Fruit fly (Drosophila melanogaster) whole organism, larva: ENCODE measurements around the gene CG18748.

ENCODE experiments used
- noc ChIP-seq: fragments of 200-800 bp; sonication (Bioruptor generic); optimal IDR thresholded peaks from 3 replicates; lab custom pipeline; 2019; ENCODE audit warnings: missing biosample characterization, mild to moderate bottlenecking, missing genetic modification characterization, moderate library complexity

The CG18748 gene

DNA sequence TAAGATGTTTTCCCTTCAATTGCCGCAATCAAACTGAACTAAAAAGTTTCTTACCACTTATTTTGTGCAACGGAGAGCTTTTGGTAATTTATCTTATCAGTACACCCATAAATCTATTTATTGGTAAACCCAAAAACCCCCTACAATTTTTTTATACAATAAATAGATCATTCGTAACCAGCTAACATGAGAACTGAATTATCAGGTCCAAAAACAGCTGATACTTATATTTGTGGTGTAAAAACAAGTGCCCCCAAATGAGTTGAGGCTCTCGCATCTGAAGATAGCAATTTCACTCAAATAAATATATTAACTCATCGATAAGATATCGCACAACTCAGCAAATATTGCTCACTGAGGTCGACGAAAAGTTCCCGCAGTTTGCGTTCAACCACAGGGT lies at the start of gene CG18748:
Gene CG18748 (minus strand): TSS at position 25 of the 400 bp plus-strand sequence.
- peak; percentile 20 for TF ChIP-seq noc (tag; lab: Kevin White, UChicago)

dm6 chr3R:7821559-7821958 lies 33.8 kb upstream of the CG18748 start:
- TF ChIP-seq noc (tag; lab: Kevin White, UChicago), result no peak

- no peak for TF ChIP-seq noc (tag; lab: Kevin White, UChicago)
Measured at dm6 chr3R:7813981-7814529, 26.3 kb upstream of the CG18748 start, which contains the start of gene CG34384. CG34384 (plus strand) TSS chr3R:7814361.

- no peak for TF ChIP-seq noc (tag; lab: Kevin White, UChicago)
Measured at dm6 chr3R:7813518-7813917, 25.8 kb upstream of the CG18748 start.

DNA sequence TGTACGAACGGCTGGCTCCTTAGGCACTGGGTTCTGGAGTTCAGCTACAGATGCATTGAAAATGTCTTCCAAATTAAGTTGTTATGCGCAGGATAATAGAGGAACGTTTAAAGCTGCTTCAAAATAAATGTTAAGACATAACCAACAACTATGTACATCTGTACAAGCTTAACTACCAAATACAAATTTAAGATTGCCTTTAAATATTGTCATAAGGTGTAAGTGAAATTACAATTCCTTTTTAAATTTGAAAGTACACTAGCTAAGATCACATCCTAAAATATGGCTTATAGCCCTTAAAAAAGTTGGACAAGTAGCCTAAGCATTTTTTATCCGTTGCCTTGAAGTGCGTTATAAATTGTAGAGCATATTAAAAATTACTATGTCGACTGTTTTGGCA lies 23.8 kb upstream of the CG18748 start, which contains the start of gene CG31473:
Gene CG31473 (plus strand): TSS at position 301 of the 400 bp plus-strand sequence.
- TF ChIP-seq noc (tag; lab: Kevin White, UChicago), result no peak

- no peak for TF ChIP-seq noc (tag; lab: Kevin White, UChicago)
Measured at dm6 chr3R:7809662-7810621, 22.2 kb upstream of the CG18748 start, which contains the start of the genes CG2993 and sgll. CG2993 (minus strand) TSS chr3R:7810014. sgll (plus strand) TSS chr3R:7810532.

DNA sequence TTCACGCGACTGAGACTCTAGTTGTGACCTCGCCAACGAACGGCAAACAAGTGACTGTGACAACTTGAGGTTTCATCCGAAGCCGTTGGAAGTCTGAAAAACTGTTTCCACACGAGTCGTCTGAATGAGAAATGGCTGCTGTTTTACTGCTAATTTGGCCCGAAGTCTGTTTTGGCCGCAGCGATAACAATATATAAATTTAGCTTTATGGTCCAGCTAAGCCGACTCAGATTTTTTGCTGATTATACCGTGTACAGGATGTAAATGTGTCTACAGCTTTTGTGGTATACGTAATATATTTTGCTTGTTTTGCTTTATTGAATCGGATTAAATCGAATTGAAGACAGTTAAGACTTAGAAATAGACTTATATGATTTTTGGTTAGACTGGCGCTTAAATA lies 16.6 kb upstream of the CG18748 start, which contains the start of gene CG18268:
Gene CG18268 (minus strand): TSS at position 101 of the 400 bp plus-strand sequence.
- peak; percentile 36 for TF ChIP-seq noc (tag; lab: Kevin White, UChicago)

- TF ChIP-seq noc (tag; lab: Kevin White, UChicago), result no peak
Measured at dm6 chr3R:7802693-7803092, 15.0 kb upstream of the CG18748 start, which contains the start of gene CG3014. CG3014 (minus strand) TSS chr3R:7802793.

- TF ChIP-seq noc (tag; lab: Kevin White, UChicago), result peak; percentile 19
Measured at dm6 chr3R:7798525-7798924, 10.8 kb upstream of the CG18748 start, which contains the start of gene CG18744. CG18744 (minus strand) TSS chr3R:7798771.

DNA sequence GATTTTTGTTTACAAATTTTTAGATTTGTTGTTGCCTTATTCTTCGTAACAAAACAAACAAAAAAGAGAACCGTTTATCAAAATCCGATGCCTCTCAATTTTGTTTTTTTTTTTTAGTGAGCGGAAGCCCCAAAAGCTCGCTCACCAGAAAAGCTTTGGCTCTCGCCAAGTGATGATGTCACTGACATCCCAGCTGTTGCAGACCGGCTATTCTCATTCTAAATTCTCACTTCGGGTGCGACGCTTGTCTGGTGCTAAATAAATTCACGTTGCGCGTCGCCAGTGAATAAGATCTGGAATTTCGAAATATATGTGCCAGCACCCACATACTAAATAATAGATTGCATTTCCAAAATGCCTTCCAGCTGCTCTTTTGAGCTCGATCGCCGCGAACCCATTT lies 6.1 kb upstream of the CG18748 start, which contains the start of gene CG2641:
Gene CG2641 (plus strand): TSS at position 215 of the 400 bp plus-strand sequence.
- peak; percentile 17 for TF ChIP-seq noc (tag; lab: Kevin White, UChicago)

- TF ChIP-seq noc (tag; lab: Kevin White, UChicago), result peak; percentile 44
Measured at dm6 chr3R:7790583-7791034, 2.9 kb upstream of the CG18748 start, which contains the start of gene CG10086. CG10086 (plus strand) TSS chr3R:7790633.

DNA sequence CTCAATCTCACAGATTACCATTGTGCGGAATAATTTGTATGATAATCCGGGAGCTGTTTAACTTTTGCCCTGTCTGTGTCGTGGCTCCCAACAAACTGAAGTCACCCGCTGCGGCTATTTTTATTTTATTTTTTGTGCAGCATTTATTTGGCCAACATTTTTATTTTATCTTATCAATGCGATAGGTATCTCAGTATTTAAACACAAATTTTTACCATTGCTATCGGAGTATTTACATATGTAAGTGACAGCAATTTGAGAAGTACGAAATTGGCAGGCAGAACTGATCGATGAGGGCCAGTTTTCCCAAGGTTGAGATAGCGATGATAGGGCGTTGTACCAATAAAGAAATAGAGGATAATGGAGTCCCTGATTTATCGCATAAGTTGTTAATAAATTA lies 2.4 kb upstream of the CG18748 start, which contains the start of gene CG18746:
Gene CG18746 (minus strand): TSS at position 101 of the 400 bp plus-strand sequence.
- TF ChIP-seq noc (tag; lab: Kevin White, UChicago), result no peak

DNA sequence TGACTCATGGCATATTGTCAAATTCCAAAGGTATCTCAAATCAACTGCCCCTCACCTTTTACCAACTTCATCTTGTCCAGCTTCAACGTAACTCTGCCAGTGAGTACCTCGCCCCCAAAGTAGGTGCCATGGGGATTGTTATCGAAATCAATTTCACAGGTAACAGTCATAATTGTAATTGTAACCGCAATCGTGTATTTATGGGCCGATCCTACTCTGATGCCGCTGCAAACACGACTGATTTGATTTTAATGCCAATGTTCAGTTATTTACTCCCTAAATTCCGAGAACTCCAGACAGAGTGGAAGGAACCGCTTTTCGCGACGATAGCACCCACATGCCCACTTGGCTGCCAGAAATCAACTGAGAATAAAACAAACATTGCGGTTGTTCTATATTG lies 1.9 kb downstream of the CG18748 start, which contains the start of gene CG18745:
Gene CG18745 (minus strand): TSS at position 336 of the 400 bp plus-strand sequence.
- TF ChIP-seq noc (tag; lab: Kevin White, UChicago), result peak; percentile 41

- peak; percentile 11 for TF ChIP-seq noc (tag; lab: Kevin White, UChicago)
Measured at dm6 chr3R:7782933-7783686, 4.6 kb downstream of the CG18748 start, which contains the start of gene CG18747. CG18747 (minus strand) TSS chr3R:7783446.

DNA sequence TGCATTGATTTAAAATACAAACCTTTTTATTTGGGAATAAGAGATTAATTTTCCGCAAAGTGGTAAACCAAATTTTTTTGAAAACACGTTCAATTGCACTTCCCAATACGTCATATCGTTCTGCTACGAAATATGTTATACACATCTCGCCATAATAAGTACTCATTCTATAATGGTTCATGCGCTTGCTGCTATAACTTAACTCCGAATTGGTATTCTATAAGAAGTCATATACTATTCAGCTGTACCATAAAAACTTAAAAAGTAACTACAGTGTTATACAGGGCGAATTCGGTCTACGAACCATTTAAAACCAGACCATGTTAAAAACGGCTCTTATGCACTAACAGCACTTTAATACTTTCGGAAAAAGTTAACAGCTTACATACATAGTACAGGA lies 8.1 kb downstream of the CG18748 start:
- no peak for TF ChIP-seq noc (tag; lab: Kevin White, UChicago)
